Fruit fly (Drosophila melanogaster): ENCODE measurements around the gene Gyc32E.

- peak; percentile 59 for TF ChIP-seq CG7101 (tag; optimal IDR thresholded peaks at IDR 0.05)
- no peak for TF ChIP-seq Crg-1 (GFP tag; optimal IDR thresholded peaks at IDR 0.05)
- TF ChIP-seq Mnt (GFP tag; optimal IDR thresholded peaks at IDR 0.05): no peak
- TF ChIP-seq ovo (GFP tag; optimal IDR thresholded peaks at IDR 0.05): no peak
- TF ChIP-seq tj (GFP tag; optimal IDR thresholded peaks at IDR 0.05): no peak
- no peak for TF ChIP-seq CG5204 (GFP tag; optimal IDR thresholded peaks at IDR 0.05)
- TF ChIP-seq kay (GFP tag; ENCODE audit: borderline replicate concordance): no peak
- TF ChIP-seq Clk (GFP tag; optimal IDR thresholded peaks at IDR 0.05): peak; percentile 37
- TF ChIP-seq CG1620 (GFP tag; optimal IDR thresholded peaks at IDR 0.05): no peak
- TF ChIP-seq CG12768 (GFP tag; optimal IDR thresholded peaks at IDR 0.05): peak; percentile 60
- TF ChIP-seq CG11617 (GFP tag; optimal IDR thresholded peaks at IDR 0.05): peak; percentile 47
- peak; percentile 63 for TF ChIP-seq CG7045 (GFP tag; optimal IDR thresholded peaks at IDR 0.05)
- TF ChIP-seq toe (GFP tag; optimal IDR thresholded peaks at IDR 0.05): no peak
Measured at dm6 chr2L:11113011-11113528, 35.8 kb downstream of the Gyc32E start, which contains the start of gene Idua.

All from whole organism, adult.